Worm (Caenorhabditis elegans) whole organism, L4/young adult: ENCODE measurements around the gene Y48C3A.12.

ENCODE experiments used
- dao-5 ChIP-seq: sonication (generic microtip); optimal IDR thresholded peaks from 2 replicates; lab custom pipeline; 2016; ENCODE audit warnings: missing genotype, missing genetic modification characterization, moderate library complexity, missing compliant biosample characterization
- him-1 ChIP-seq: sonication (generic microtip); optimal IDR thresholded peaks from 2 replicates; lab custom pipeline; 2016; ENCODE audit warnings: missing genotype, missing genetic modification reagents, missing genetic modification characterization, missing compliant biosample characterization

DNA sequence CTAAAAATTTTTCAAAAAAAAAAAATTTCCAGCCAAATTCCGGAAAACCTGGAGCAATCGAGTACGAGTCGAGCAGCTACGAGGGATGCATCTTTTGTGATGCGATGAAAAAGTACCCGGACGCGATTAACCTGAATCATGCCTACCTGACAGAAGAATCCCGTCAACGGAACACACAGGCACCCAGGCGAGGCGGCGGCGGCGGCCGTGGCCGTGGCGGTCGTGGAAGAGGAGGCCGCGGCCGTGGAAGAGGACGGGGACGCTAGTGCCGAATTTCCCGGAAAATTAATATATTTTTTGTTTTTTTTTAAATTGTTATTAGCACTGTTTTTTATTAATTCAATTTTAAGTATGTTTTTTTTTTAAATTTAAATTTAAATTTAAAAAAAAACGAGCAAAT lies 25.3 kb downstream of the Y48C3A.12 start:
- TF ChIP-seq him-1 (tag; lab: Kevin White, UChicago) (no peak), dao-5 (tag; lab: Kevin White, UChicago) (no peak)
